Worm (Caenorhabditis elegans) whole organism, dauer: ENCODE results near the gene grsp-2.

Source experiments
- unc-62 ChIP-seq: sonication (generic microtip); optimal IDR thresholded peaks from 2 replicates; lab custom pipeline; 2017; ENCODE audit warnings: missing biosample characterization, missing genetic modification reagents, missing genetic modification characterization

grsp-2 gene

ce11 chrIV:8853301-8853700, 37.2 kb downstream of the grsp-2 start:
- TF ChIP-seq unc-62 (GFP tag; lab: Kevin White, UChicago): no peak

ce11 chrIV:8855963-8856362, 39.8 kb downstream of the grsp-2 start, which contains the start of gene T11B7.5:
T11B7.5 (minus strand) TSS chrIV:8856063.
- no peak for TF ChIP-seq unc-62 (GFP tag; lab: Kevin White, UChicago)

- no peak for TF ChIP-seq unc-62 (GFP tag; lab: Kevin White, UChicago)
Observed at ce11 chrIV:8864672-8865071, 48.5 kb downstream of the grsp-2 start.

ce11 chrIV:8865343-8865742, 49.2 kb downstream of the grsp-2 start, which contains the start of gene C09G9.1:
C09G9.1 (minus strand) TSS chrIV:8865485.
- no peak for TF ChIP-seq unc-62 (GFP tag; lab: Kevin White, UChicago)

- no peak for TF ChIP-seq unc-62 (GFP tag; lab: Kevin White, UChicago)
Observed at ce11 chrIV:8866092-8866491, 50.0 kb downstream of the grsp-2 start.

- no peak for TF ChIP-seq unc-62 (GFP tag; lab: Kevin White, UChicago)
Observed at ce11 chrIV:8867562-8867961, 51.4 kb downstream of the grsp-2 start.
